Fruit fly (Drosophila melanogaster) whole organism, larva: Measurements from ENCODE around the gene Trc8.

ENCODE experiments used
- noc ChIP-seq: fragments of 200-800 bp; sonication (Bioruptor generic); optimal IDR thresholded peaks from 3 replicates; lab custom pipeline; 2019; ENCODE audit warnings: missing biosample characterization, mild to moderate bottlenecking, missing genetic modification characterization, moderate library complexity

Gene Trc8

DNA sequence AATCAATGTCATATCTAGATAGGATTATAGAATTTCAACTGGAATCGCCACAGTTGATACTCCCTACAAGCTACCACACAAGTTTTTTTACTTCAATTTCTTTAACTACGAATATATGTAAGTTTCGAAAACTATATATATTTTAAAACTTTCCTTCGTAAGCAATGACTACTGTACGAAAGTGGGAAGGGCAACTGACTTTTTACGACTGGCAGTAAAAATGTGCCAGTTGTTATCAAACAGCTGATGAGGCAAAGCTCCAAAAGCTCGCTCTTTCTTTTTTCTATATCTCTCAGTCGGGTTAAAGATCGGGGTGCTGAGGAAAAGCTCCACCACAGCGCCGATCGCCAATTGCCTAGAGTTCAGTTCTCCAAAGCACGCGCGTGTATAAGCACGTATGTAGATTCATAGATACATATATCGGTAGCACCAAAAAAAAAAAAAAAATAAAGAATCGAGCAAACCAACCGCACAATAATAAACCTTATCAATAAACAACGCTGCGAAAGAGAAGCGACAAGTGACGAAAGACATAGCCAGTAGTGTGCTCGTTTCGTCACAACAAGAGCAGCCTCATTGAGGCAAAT, 24.6 kb downstream of the Trc8 start:
- peak; percentile 63 for TF ChIP-seq noc (tag; lab: Kevin White, UChicago)

DNA sequence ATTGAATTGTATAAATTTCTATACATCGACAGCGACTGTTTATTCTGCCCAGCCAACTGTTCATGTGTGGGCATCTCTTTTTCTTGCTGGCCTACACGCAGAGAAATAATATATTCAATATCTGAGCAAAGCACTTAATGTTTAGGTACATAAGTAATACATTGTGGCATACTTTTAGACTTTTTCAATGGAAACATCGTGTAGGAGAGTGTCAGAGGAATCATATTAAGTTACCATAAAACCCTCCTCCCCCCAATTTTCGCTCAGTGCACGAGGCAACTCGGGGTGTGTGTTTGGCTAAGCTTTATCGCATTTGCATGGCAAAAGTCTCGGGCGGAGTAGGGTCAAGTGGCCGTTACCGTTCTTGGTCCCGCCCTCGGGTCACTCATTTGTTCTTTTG, 33.5 kb downstream of the Trc8 start:
- TF ChIP-seq noc (tag; lab: Kevin White, UChicago) = no peak

DNA sequence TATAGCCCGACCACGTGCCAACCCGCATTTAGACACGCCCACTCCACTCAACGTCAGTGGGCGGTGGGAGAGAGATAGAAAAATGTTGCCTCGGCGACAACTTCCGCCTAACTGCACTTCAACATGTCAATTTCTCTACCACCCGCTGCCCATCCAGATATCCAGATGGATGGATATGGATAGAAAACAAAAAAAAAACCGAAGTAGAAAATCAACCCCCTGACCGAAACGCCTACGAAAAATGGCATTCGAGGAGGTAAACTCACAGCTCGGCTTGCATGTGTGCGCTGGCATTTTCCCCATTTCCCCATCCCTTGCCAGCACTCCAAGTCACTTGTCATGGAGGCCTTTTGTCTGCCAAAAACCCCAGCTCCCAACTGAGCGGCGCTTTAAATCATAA, 36.8 kb downstream of the Trc8 start:
- TF ChIP-seq noc (tag; lab: Kevin White, UChicago) = no peak

DNA sequence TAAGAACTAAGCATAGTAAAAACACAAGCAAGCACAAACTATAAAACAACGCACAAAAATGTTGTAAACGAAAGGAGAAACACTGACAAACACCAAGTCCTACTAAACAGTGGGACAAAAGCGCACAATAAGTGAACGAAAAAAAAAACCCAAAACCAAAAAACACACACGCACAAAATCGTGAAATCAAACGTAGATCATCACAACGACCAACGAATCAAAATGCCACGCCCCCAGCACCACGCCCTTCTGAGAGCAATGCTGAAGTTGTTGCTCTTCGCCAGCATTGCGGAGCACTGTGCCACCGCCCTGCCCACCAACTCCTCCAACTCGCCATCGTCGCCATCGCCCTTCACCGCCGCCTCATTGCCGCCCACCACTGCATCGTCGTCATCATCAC, 41.8 kb downstream of the Trc8 start:
- no peak for TF ChIP-seq noc (tag; lab: Kevin White, UChicago)

DNA sequence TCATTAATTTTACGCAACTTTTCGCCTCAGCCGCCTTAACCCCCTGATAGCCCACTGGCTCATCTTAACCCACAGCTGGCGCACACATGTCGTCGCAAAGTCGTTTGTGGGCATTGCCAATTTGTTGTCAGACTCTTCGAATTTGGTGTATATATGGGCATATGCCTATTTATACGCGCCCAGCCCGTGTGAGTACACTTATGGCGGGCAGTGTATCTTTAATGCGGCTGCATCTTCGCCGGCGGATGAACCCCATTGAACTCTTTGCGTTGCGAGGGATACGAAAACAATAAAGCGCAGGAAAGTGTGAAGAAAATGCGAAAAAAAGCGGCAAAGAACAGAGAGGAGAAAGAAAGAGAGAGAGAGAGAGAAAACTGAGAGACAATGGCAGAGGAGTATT, 42.5 kb downstream of the Trc8 start:
- TF ChIP-seq noc (tag; lab: Kevin White, UChicago) = no peak

DNA sequence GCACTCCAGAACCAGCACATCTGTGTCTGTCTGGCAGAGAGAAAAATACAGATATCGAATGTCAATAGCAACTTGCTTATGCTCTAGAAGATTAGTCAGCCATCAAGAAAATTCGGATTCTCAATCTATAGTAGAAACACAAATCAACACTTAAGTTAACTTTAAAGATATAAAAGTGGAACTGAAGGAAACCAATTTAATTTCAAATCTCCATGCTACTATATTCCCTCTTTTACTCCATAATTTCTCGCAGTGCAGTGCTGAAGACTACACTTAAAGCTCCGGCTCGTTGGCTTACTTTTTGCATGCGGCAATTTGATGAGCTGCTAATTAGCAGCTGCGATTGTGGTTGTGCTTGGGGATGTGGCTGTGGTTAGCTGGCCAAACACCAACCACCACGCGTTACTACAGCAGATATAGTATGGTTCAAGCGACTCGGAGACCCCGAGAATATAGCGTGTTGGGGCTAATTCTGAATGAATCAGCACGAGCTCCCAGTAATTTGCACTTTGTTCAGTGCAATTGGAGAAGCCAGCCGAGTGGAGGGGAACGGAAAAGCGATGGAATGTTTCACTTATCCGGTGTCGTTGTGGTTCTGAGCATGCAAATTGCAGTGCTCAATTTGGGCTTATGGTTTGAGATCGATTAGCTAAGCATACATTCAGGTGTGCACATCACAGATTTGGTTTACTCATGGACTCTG, 43.2 kb downstream of the Trc8 start:
- no peak for TF ChIP-seq noc (tag; lab: Kevin White, UChicago)

DNA sequence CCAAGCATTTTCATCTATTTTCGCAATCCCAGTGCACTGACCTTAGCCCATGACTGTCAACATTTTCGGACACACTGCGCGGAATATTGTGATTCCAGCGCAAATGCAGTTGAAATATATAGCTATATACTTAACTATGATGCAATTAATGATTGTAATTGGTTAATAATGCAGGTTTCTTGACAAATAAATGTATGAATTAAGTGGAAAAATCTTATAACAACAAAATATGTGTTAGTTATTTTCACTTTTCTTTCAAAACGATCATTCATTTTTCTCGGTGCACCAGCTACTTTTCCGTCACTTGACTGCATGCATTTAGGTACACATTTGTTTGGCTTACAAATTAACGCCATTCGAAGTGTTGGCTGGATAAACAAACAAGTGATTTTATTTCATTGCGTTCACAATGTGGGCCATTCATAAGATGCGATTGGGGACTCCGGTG, 44.9 kb downstream of the Trc8 start:
- TF ChIP-seq noc (tag; lab: Kevin White, UChicago) = no peak

DNA sequence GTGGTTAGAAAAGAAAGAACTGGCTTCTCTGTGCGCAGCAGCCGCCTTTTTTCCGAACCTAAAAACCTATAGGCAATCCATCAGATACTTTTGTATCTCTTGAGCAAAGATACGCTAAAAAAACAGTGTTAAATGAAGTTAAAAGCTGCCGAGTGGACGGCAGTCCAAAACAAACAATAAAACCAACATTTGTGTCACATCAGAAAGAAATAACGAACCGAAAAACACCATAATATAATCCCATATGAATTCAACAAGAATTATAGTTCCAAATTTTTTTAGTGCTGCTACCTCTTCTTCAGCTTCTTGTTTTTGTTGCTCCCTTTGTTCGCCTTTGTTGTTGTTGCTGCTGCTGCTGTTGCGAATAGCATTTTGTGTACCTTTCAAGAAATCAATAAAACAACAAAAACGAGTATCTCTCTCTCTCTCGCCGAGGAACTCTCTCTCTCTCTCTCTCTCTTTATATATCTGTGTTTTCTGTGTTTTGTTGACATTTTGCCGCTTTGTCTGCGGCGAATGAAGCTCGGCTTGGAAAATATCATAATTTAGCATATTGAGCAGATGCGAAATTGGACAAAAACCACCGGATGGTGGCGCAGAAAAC, 45.7 kb downstream of the Trc8 start:
- TF ChIP-seq noc (tag; lab: Kevin White, UChicago) = no peak

DNA sequence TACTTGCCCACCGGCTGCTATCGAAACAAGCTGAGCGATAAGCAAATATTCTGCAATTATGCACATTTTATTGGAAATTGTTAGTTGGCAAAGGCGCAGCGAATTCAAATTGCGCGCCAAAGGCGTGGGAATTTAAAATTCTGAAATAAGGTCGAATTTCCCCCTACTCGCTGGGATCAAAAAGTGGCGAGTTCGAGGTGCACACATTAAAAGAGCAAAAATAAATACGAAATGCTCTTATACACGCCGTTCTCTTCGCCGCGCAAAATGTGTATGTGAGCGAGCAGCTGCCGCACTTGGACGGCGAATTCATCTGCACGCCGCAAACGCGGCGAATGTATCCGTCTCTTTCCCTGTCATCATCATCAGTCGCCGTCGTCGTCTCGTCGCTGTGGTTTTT, 46.4 kb downstream of the Trc8 start:
- no peak for TF ChIP-seq noc (tag; lab: Kevin White, UChicago)

DNA sequence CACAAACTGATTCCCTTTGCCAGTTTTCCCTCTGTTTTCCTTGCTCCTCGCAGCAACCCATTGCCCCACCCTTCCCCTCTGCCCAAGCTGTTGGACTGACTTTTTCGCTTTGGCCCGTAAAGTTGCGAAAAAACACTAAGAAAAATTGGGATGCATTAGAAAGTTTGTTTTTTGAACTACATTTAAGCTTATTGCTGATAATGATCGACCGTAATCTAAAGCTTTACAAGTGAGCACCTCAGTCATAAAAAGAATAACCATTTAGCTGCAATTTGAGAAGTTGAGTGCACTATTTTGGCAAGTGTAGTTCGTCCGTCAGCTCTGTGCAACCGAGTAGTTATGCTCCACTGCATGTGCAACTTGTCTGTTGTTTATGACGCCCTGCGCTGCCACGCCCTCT, 53.3 kb downstream of the Trc8 start:
- TF ChIP-seq noc (tag; lab: Kevin White, UChicago) = no peak
